Worm (Caenorhabditis elegans): ENCODE data around the gene C04F5.9.

DNA sequence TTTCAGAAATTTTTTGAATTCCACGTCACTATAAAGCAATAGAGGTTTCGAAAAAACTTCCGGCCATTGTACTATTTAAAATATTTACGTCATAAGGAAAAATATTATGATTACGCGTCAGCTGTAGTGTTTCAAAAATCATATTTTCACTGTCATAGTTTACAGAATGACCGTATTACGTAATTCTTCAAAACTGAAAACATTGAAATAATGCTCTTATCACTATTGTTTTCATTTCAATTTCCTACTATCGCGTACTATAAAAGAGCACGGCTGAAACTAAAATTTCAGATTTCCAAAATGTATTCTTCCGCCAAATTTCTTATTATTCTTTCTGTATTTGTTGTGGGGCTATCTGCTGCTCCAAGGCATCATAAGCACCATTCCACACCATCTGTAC, 25.5 kb upstream of the C04F5.9 start, which contains the start of gene F14F9.2:
- TF ChIP-seq attf-4 (tag; optimal IDR thresholded peaks at IDR 0.05) (no peak), skn-1 (tag; optimal IDR thresholded peaks at IDR 0.05) (no peak), lir-3 (tag; optimal IDR thresholded peaks at IDR 0.05) (no peak)

Data from whole organism, L4 larva.